Worm (Caenorhabditis elegans): ENCODE data around the gene F15B9.10.
A peak's percentile ranks its signal among the peaks of the same experiment; 100 is the strongest.

Gene F15B9.10

ce11 chrV:13045017-13045416 is 36.3 kb upstream of the F15B9.10 start:
- no peak for TF ChIP-seq dmd-4 (tag; optimal IDR thresholded peaks at IDR 0.05; ENCODE audit: borderline replicate concordance)
- TF ChIP-seq ahr-1 (tag; optimal IDR thresholded peaks at IDR 0.05): no peak
- TF ChIP-seq fkh-6 (tag; optimal IDR thresholded peaks at IDR 0.05): no peak
- no peak for TF ChIP-seq ceh-9 (tag; optimal IDR thresholded peaks at IDR 0.05)
- no peak for TF ChIP-seq C38D4.7 (GFP tag; optimal IDR thresholded peaks at IDR 0.05)
- no peak for TF ChIP-seq F13H6.1 (tag; optimal IDR thresholded peaks at IDR 0.05)
- TF ChIP-seq rnt-1 (tag; optimal IDR thresholded peaks at IDR 0.05): no peak

ce11 chrV:13043832-13044521 is 35.3 kb upstream of the F15B9.10 start:
- TF ChIP-seq ceh-30 (tag; optimal IDR thresholded peaks at IDR 0.05) (no peak), ahr-1 (tag; optimal IDR thresholded peaks at IDR 0.05) (no peak), unc-55 (GFP tag; optimal IDR thresholded peaks at IDR 0.05) (no peak), hlh-30 (tag; optimal IDR thresholded peaks at IDR 0.05; ENCODE audit: insufficient read depth) (peak; percentile 56), elt-2 (tag; optimal IDR thresholded peaks at IDR 0.05) (peak; percentile 43), pat-9 (tag; optimal IDR thresholded peaks at IDR 0.05) (no peak), unc-42 (tag; optimal IDR thresholded peaks at IDR 0.05) (no peak)

- peak; percentile 56 for TF ChIP-seq elt-2 (tag; optimal IDR thresholded peaks at IDR 0.05)
- TF ChIP-seq ztf-16 (tag; optimal IDR thresholded peaks at IDR 0.05): no peak
- TF ChIP-seq unc-55 (GFP tag; optimal IDR thresholded peaks at IDR 0.05): peak; percentile 31
Observed at ce11 chrV:13043195-13043762, 34.6 kb upstream of the F15B9.10 start, which contains the start of gene lap-2. TSS of gene lap-2 (plus strand) at chrV:13043712.

ce11 chrV:13041666-13042065 is 32.9 kb upstream of the F15B9.10 start, which contains the start of gene scyl-1:
TSS of gene scyl-1 (minus strand) at chrV:13041721.
- peak; percentile 23 for TF ChIP-seq dve-1 (tag; optimal IDR thresholded peaks at IDR 0.05)
- peak; percentile 43 for TF ChIP-seq ceh-48 (tag; optimal IDR thresholded peaks at IDR 0.05)
- no peak for TF ChIP-seq fax-1 (tag; optimal IDR thresholded peaks at IDR 0.05)
- no peak for TF ChIP-seq ceh-22 (tag; optimal IDR thresholded peaks at IDR 0.05)
- TF ChIP-seq ets-4 (tag; optimal IDR thresholded peaks at IDR 0.05): no peak
- TF ChIP-seq pha-2 (tag; optimal IDR thresholded peaks at IDR 0.05): no peak
- no peak for TF ChIP-seq mec-3 (tag; optimal IDR thresholded peaks at IDR 0.05; ENCODE audit: borderline replicate concordance)
- TF ChIP-seq ama-1 (optimal IDR thresholded peaks at IDR 0.05): no peak
- TF ChIP-seq nfya-1 (tag; optimal IDR thresholded peaks at IDR 0.05): peak; percentile 65
- no peak for TF ChIP-seq che-1 (tag; optimal IDR thresholded peaks at IDR 0.05)
- TF ChIP-seq T23F11.4 (GFP tag; optimal IDR thresholded peaks at IDR 0.05): no peak
- peak; percentile 54 for TF ChIP-seq rnt-1 (tag; optimal IDR thresholded peaks at IDR 0.05)
- peak; percentile 44 for TF ChIP-seq ceh-18 (tag; optimal IDR thresholded peaks at IDR 0.05)
- TF ChIP-seq fkh-10 (GFP tag; optimal IDR thresholded peaks at IDR 0.05): no peak
- no peak for TF ChIP-seq hlh-13 (GFP tag; optimal IDR thresholded peaks at IDR 0.05)
- peak; percentile 9 for TF ChIP-seq hlh-8 (tag; optimal IDR thresholded peaks at IDR 0.05)
- no peak for TF ChIP-seq elt-4 (tag; optimal IDR thresholded peaks at IDR 0.05)
- no peak for TF ChIP-seq F13H6.1 (tag; optimal IDR thresholded peaks at IDR 0.05)
- no peak for TF ChIP-seq npax-4 (tag; optimal IDR thresholded peaks at IDR 0.05)
- peak; percentile 28 for TF ChIP-seq ceh-19 (GFP tag; optimal IDR thresholded peaks at IDR 0.05)
- peak; percentile 13 for TF ChIP-seq pat-9 (tag; optimal IDR thresholded peaks at IDR 0.05)
- peak; percentile 16 for TF ChIP-seq syd-9 (tag; optimal IDR thresholded peaks at IDR 0.05)
- peak; percentile 12 for TF ChIP-seq ref-2 (tag; optimal IDR thresholded peaks at IDR 0.05)
- TF ChIP-seq sdc-2 (tag; optimal IDR thresholded peaks at IDR 0.05): peak; percentile 8
- no peak for TF ChIP-seq nhr-232 (tag; optimal IDR thresholded peaks at IDR 0.05)
- peak; percentile 57 for TF ChIP-seq elt-2 (tag; optimal IDR thresholded peaks at IDR 0.05)
- peak; percentile 58 for TF ChIP-seq ceh-34 (tag; optimal IDR thresholded peaks at IDR 0.05)
- no peak for TF ChIP-seq ztf-16 (tag; optimal IDR thresholded peaks at IDR 0.05)
- peak; percentile 59 for TF ChIP-seq ceh-31 (tag; optimal IDR thresholded peaks at IDR 0.05)
- peak; percentile 68 for TF ChIP-seq unc-55 (GFP tag; optimal IDR thresholded peaks at IDR 0.05)
- TF ChIP-seq ceh-14 (tag; optimal IDR thresholded peaks at IDR 0.05): peak; percentile 56
- TF ChIP-seq unc-3 (GFP tag; conservative IDR thresholded peaks at IDR 0.05): no peak
- no peak for TF ChIP-seq unc-3 (tag; optimal IDR thresholded peaks at IDR 0.05)
- TF ChIP-seq eyg-1 (tag; optimal IDR thresholded peaks at IDR 0.05): no peak
- TF ChIP-seq unc-86 (tag; optimal IDR thresholded peaks at IDR 0.05): no peak
- TF ChIP-seq gmeb-2 (tag; optimal IDR thresholded peaks at IDR 0.05): peak; percentile 27
- peak; percentile 6 for TF ChIP-seq lin-11 (tag; optimal IDR thresholded peaks at IDR 0.05)
